Worm (Caenorhabditis elegans) whole organism, L4 larva: Measurements from ENCODE around the gene evl-18.

Experiments used
- Y48G9A.11 ChIP-seq: fragments of 200-800 bp; sonication (Bioruptor generic); IDR thresholded peaks from 2 replicates; pipeline ENCODE4 v1.3.6; 2022; ENCODE audit warnings: missing genetic modification reagents, missing genetic modification characterization, missing compliant biosample characterization
- daf-12 ChIP-seq: fragments of 150-350 bp; optimal IDR thresholded peaks from 2 replicates; lab custom pipeline; 2014; ENCODE audit warnings: missing biosample characterization, missing genetic modification reagents, missing genetic modification characterization
- sdz-12 ChIP-seq: fragments of 200-800 bp; sonication (Bioruptor generic); optimal IDR thresholded peaks from 2 replicates; lab custom pipeline; 2018; ENCODE audit warnings: mild to moderate bottlenecking, missing genetic modification characterization, missing compliant biosample characterization

DNA sequence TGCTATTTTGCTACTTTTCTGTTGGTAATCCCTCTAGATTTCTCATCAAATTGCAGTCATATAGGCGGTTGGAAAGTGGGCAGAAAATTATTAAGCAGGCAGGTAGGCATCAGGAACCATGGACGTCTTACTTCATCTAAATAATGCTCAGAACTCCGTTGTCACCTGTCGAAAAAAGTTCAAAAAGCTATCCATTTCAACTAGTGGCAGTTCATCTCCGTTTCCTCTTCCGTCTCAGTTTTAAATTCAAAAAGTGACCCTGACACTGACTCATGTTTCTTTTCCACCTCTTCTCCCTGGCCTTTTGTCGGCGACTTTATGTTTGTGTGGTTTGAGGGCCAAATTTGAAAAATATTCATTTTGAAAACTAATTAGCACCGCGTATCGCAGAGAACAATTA lies 39.7 kb upstream of the evl-18 start:
- TF ChIP-seq Y48G9A.11 (GFP tag; lab: Robert Waterston, UW), result no peak
- no peak for TF ChIP-seq sdz-12 (GFP tag; lab: Kevin White, UChicago)
- TF ChIP-seq daf-12 (tag; lab: Kevin White, UChicago), result no peak
